Fruit fly (Drosophila melanogaster) whole organism, embryonic: Measurements from ENCODE around the gene CG43293.

Experiments
- CG10366 ChIP-seq: fragments of 200-800 bp; sonication (Bioruptor generic); IDR thresholded peaks from 2 replicates; pipeline ENCODE4 v1.3.6; 2022; ENCODE audit warnings: missing biosample characterization, missing genetic modification characterization
- CG10979 ChIP-seq: fragments of 200-800 bp; sonication (Bioruptor generic); optimal IDR thresholded peaks from 2 replicates; lab custom pipeline; 2018; ENCODE audit warnings: missing biosample characterization, mild to moderate bottlenecking, missing genetic modification characterization, moderate library complexity
- CG11085 ChIP-seq: fragments of 200-800 bp; sonication (Bioruptor generic); IDR thresholded peaks from 2 replicates; pipeline ENCODE4 v1.3.6; 2022; ENCODE audit warnings: missing biosample characterization, missing genetic modification characterization
- CG11398 ChIP-seq: fragments of 200-800 bp; sonication (Bioruptor generic); optimal IDR thresholded peaks from 2 replicates; lab custom pipeline; 2016; ENCODE audit warnings: missing biosample characterization, missing genetic modification characterization
- CG11504 ChIP-seq: fragments of 200-800 bp; sonication (Bioruptor generic); optimal IDR thresholded peaks from 3 replicates; lab custom pipeline; 2019; ENCODE audit warnings: missing biosample characterization, mild to moderate bottlenecking, missing genetic modification characterization, moderate library complexity
- CG11695 ChIP-seq: fragments of 200-800 bp; sonication (Bioruptor generic); IDR thresholded peaks from 3 replicates; pipeline ENCODE4 v1.3.6; 2022; ENCODE audit warnings: missing biosample characterization, missing genetic modification characterization
- CG1529 ChIP-seq: fragments of 200-800 bp; sonication (Bioruptor generic); optimal IDR thresholded peaks from 3 replicates; lab custom pipeline; 2018; ENCODE audit warnings: missing biosample characterization, missing genetic modification characterization
- CG1647 ChIP-seq: fragments of 200-800 bp; sonication (Bioruptor generic); optimal IDR thresholded peaks from 3 replicates; lab custom pipeline; 2016; ENCODE audit warnings: missing biosample characterization, missing genetic modification characterization
- CG17829 ChIP-seq: fragments of 200-800 bp; optimal IDR thresholded peaks from 2 replicates; lab custom pipeline; 2019; ENCODE audit warnings: missing biosample characterization, mild to moderate bottlenecking, missing genetic modification characterization, moderate library complexity
- CG2678 ChIP-seq: fragments of 200-800 bp; sonication (Bioruptor generic); optimal IDR thresholded peaks from 3 replicates; lab custom pipeline; 2019; ENCODE audit warnings: missing biosample characterization, mild to moderate bottlenecking, missing genetic modification characterization, moderate library complexity
- CG3065 ChIP-seq: fragments of 200-800 bp; sonication (Bioruptor generic); optimal IDR thresholded peaks from 2 replicates; lab custom pipeline; 2016; ENCODE audit warnings: missing biosample characterization, missing genetic modification characterization
- CG32772 ChIP-seq: fragments of 200-800 bp; sonication (Bioruptor generic); IDR thresholded peaks from 2 replicates; pipeline ENCODE4 v1.3.6; 2022; ENCODE audit warnings: missing biosample characterization, missing genetic modification characterization
- CG3281 ChIP-seq: fragments of 200-800 bp; sonication (Bioruptor generic); optimal IDR thresholded peaks from 3 replicates; lab custom pipeline; 2017; ENCODE audit warnings: missing biosample characterization, mild to moderate bottlenecking, missing genetic modification characterization
- CG5245 ChIP-seq: fragments of 200-800 bp; sonication (Bioruptor generic); optimal IDR thresholded peaks from 3 replicates; lab custom pipeline; 2016; ENCODE audit warnings: missing biosample characterization, missing genetic modification characterization
- CG6683 ChIP-seq: fragments of 200-800 bp; sonication (Bioruptor generic); optimal IDR thresholded peaks from 2 replicates; lab custom pipeline; 2017; ENCODE audit warnings: missing biosample characterization, mild to moderate bottlenecking, missing genetic modification characterization, missing genetic modification reagents
- CG6854 ChIP-seq: fragments of 200-800 bp; sonication (Bioruptor generic); optimal IDR thresholded peaks from 3 replicates; lab custom pipeline; 2017; ENCODE audit warnings: missing biosample characterization, mild to moderate bottlenecking, missing genetic modification characterization
- CG7786 ChIP-seq: fragments of 200-800 bp; sonication (Bioruptor generic); optimal IDR thresholded peaks from 2 replicates; lab custom pipeline; 2016; ENCODE audit warnings: missing biosample characterization, missing genetic modification characterization
- Dek ChIP-seq: fragments of 200-800 bp; sonication (Bioruptor generic); optimal IDR thresholded peaks from 3 replicates; lab custom pipeline; 2019; ENCODE audit warnings: missing biosample characterization, mild to moderate bottlenecking, missing genetic modification characterization, moderate library complexity
- H2.0 ChIP-seq: fragments of 200-800 bp; sonication (Bioruptor generic); IDR thresholded peaks from 2 replicates; pipeline ENCODE4 v1.3.6; 2022; ENCODE audit warnings: missing biosample characterization, missing genetic modification characterization
- Hmx ChIP-seq: fragments of 200-800 bp; sonication (Bioruptor generic); optimal IDR thresholded peaks from 2 replicates; lab custom pipeline; 2016; ENCODE audit warnings: missing biosample characterization, missing genetic modification characterization
- Kr ChIP-seq: fragments of 200-800 bp; sonication (Bioruptor generic); optimal IDR thresholded peaks from 2 replicates; lab custom pipeline; 2017; ENCODE audit warnings: missing biosample characterization, mild to moderate bottlenecking, missing genetic modification characterization
- Lim3 ChIP-seq: fragments of 200-800 bp; sonication (Bioruptor generic); IDR thresholded peaks from 2 replicates; pipeline ENCODE4 v1.3.6; 2022; ENCODE audit warnings: missing biosample characterization, missing genetic modification characterization
- Meics ChIP-seq: fragments of 200-800 bp; sonication (Bioruptor generic); optimal IDR thresholded peaks from 2 replicates; lab custom pipeline; 2017; ENCODE audit warnings: missing biosample characterization, mild to moderate bottlenecking, missing genetic modification characterization
- Myb ChIP-seq: fragments of 200-800 bp; sonication (Bioruptor generic); optimal IDR thresholded peaks from 2 replicates; lab custom pipeline; 2016; ENCODE audit warnings: missing biosample characterization, missing genetic modification characterization
- Neu2 ChIP-seq: fragments of 200-800 bp; sonication (Bioruptor generic); optimal IDR thresholded peaks from 3 replicates; lab custom pipeline; 2016; ENCODE audit warnings: missing biosample characterization, missing genetic modification characterization, borderline replicate concordance
- Oaz ChIP-seq: fragments of 200-800 bp; sonication (Bioruptor generic); IDR thresholded peaks from 2 replicates; pipeline ENCODE4 v1.3.6; 2022; ENCODE audit warnings: missing biosample characterization, missing genetic modification characterization
- Opbp ChIP-seq: fragments of 200-800 bp; sonication (Bioruptor generic); IDR thresholded peaks from 3 replicates; pipeline ENCODE4 v1.3.6; 2022; ENCODE audit warnings: missing biosample characterization, missing genetic modification characterization; ENCODE audit not compliant: partially characterized antibody
- PHDP ChIP-seq: fragments of 200-800 bp; sonication (Bioruptor generic); optimal IDR thresholded peaks from 3 replicates; lab custom pipeline; 2018; ENCODE audit warnings: missing biosample characterization, mild to moderate bottlenecking, missing genetic modification characterization, moderate library complexity
- Ptx1 ChIP-seq: fragments of 200-800 bp; sonication (Bioruptor generic); IDR thresholded peaks from 2 replicates; pipeline ENCODE4 v1.3.6; 2022; ENCODE audit warnings: missing biosample characterization, missing genetic modification characterization
- Sox100B ChIP-seq: fragments of 200-800 bp; sonication (Bioruptor generic); optimal IDR thresholded peaks from 3 replicates; lab custom pipeline; 2018; ENCODE audit warnings: missing biosample characterization, mild to moderate bottlenecking, missing genetic modification characterization
- Spps ChIP-seq: fragments of 200-800 bp; sonication (Bioruptor generic); optimal IDR thresholded peaks from 2 replicates; lab custom pipeline; 2018; ENCODE audit warnings: missing biosample characterization, mild to moderate bottlenecking, missing genetic modification characterization
- Usf ChIP-seq: fragments of 200-800 bp; sonication (Bioruptor generic); optimal IDR thresholded peaks from 2 replicates; lab custom pipeline; 2017; ENCODE audit warnings: missing genotype, missing biosample characterization, missing genetic modification characterization
- amos ChIP-seq: fragments of 200-800 bp; sonication (Bioruptor generic); IDR thresholded peaks from 2 replicates; pipeline ENCODE4 v1.3.6; 2022; ENCODE audit warnings: missing biosample characterization, missing genetic modification characterization; ENCODE audit not compliant: partially characterized antibody
- crc ChIP-seq: fragments of 200-800 bp; sonication (Bioruptor generic); optimal IDR thresholded peaks from 2 replicates; lab custom pipeline; 2016; ENCODE audit warnings: missing biosample characterization, missing genetic modification characterization
- disco-r ChIP-seq: fragments of 200-800 bp; sonication (Bioruptor generic); optimal IDR thresholded peaks from 2 replicates; lab custom pipeline; 2016; ENCODE audit warnings: missing biosample characterization, missing genetic modification characterization
- dm ChIP-seq: fragments of 200-800 bp; sonication (Bioruptor generic); optimal IDR thresholded peaks from 3 replicates; lab custom pipeline; 2016; ENCODE audit warnings: missing biosample characterization, missing genetic modification characterization
- fd64A ChIP-seq: fragments of 200-800 bp; sonication (Bioruptor generic); optimal IDR thresholded peaks from 3 replicates; lab custom pipeline; 2018; ENCODE audit warnings: missing biosample characterization, mild to moderate bottlenecking, missing genetic modification characterization
- fru ChIP-seq: fragments of >200 bp; optimal IDR thresholded peaks from 2 replicates; lab custom pipeline; 2017
- inv ChIP-seq: fragments of 200-800 bp; sonication (Bioruptor generic); IDR thresholded peaks from 2 replicates; pipeline ENCODE4 v1.3.6; 2022; ENCODE audit warnings: missing biosample characterization, missing genetic modification characterization; ENCODE audit not compliant: partially characterized antibody
- knrl ChIP-seq: fragments of 200-800 bp; sonication (Bioruptor generic); IDR thresholded peaks from 3 replicates; pipeline ENCODE4 v1.3.6; 2022; ENCODE audit warnings: missing biosample characterization, missing genetic modification characterization; ENCODE audit not compliant: partially characterized antibody
- mam ChIP-seq: fragments of 200-800 bp; sonication (Bioruptor generic); optimal IDR thresholded peaks from 3 replicates; lab custom pipeline; 2016; ENCODE audit warnings: missing biosample characterization, missing genetic modification characterization
- pb ChIP-seq: fragments of 200-800 bp; sonication (Bioruptor generic); optimal IDR thresholded peaks from 3 replicates; lab custom pipeline; 2016; ENCODE audit warnings: missing biosample characterization, missing genetic modification characterization
- pzg ChIP-seq: fragments of 200-800 bp; sonication (Bioruptor generic); optimal IDR thresholded peaks from 3 replicates; lab custom pipeline; 2018; ENCODE audit warnings: missing biosample characterization, mild to moderate bottlenecking, missing genetic modification characterization, moderate library complexity
- sima ChIP-seq: fragments of 200-800 bp; sonication (Bioruptor generic); optimal IDR thresholded peaks from 2 replicates; lab custom pipeline; 2016; ENCODE audit warnings: missing biosample characterization, missing genetic modification characterization
- sna ChIP-seq: fragments of 200-800 bp; sonication (Bioruptor generic); IDR thresholded peaks from 2 replicates; pipeline ENCODE4 v1.3.6; 2022; ENCODE audit warnings: missing biosample characterization, missing genetic modification characterization; ENCODE audit not compliant: partially characterized antibody
- so ChIP-seq: fragments of 200-800 bp; sonication (Bioruptor generic); IDR thresholded peaks from 3 replicates; pipeline ENCODE4 v1.3.6; 2022; ENCODE audit warnings: missing biosample characterization, missing genetic modification characterization
- stc ChIP-seq: fragments of 200-800 bp; sonication (Bioruptor generic); IDR thresholded peaks from 2 replicates; pipeline ENCODE4 v1.3.6; 2022; ENCODE audit warnings: missing biosample characterization, missing genetic modification characterization
- tx ChIP-seq: fragments of 200-800 bp; sonication (Bioruptor generic); optimal IDR thresholded peaks from 2 replicates; lab custom pipeline; 2016; ENCODE audit warnings: missing biosample characterization, missing genetic modification characterization

The CG43293 gene

dm6 chr3L:6188995-6189927 lies 4.3 kb downstream of the CG43293 start, which contains the start of the genes D19A and CG7386 (continued):
- TF ChIP-seq mam (GFP tag; lab: Kevin White, UChicago), result peak; percentile 74
- no peak for TF ChIP-seq CG11398
- no peak for TF ChIP-seq crc (GFP tag; lab: Kevin White, UChicago)
- TF ChIP-seq Hmx (GFP tag; lab: Kevin White, UChicago), result no peak
- TF ChIP-seq stc (GFP tag; lab: Robert Waterston, UW), result peak; percentile 54; the same call in 1 of the 2 replicates
- peak; percentile 62 for TF ChIP-seq fru
- no peak for TF ChIP-seq Lim3 (GFP tag; lab: Robert Waterston, UW)
- 0 out of 2 replicates have a peak, but pooled peaks have one; percentile 12 for TF ChIP-seq sna
- TF ChIP-seq Usf (GFP tag; lab: Kevin White, UChicago), result no peak
- no peak for TF ChIP-seq Opbp
- TF ChIP-seq CG3065 (GFP tag; lab: Kevin White, UChicago), result no peak
- TF ChIP-seq CG11085, result peak; percentile 44; the same call in 1 of the 2 replicates
- TF ChIP-seq tx, result peak; percentile 1
- peak; percentile 53 for TF ChIP-seq Sox100B (GFP tag; lab: Kevin White, UChicago)
- TF ChIP-seq Dek (tag; lab: Kevin White, UChicago), result peak; percentile 47
- TF ChIP-seq PHDP (tag; lab: Kevin White, UChicago), result peak; percentile 68
- TF ChIP-seq CG17829 (tag; lab: Kevin White, UChicago), result peak; percentile 64
- no peak for TF ChIP-seq CG5245
- TF ChIP-seq inv, result 0 out of 2 replicates have a peak, but pooled peaks have one; percentile 21
- peak; percentile 22 for TF ChIP-seq Myb (GFP tag; lab: Kevin White, UChicago)
- peak; percentile 46 for TF ChIP-seq pb (GFP tag; lab: Kevin White, UChicago)
- TF ChIP-seq CG11695 (GFP tag; lab: Robert Waterston, UW), result peak; percentile 52; the same call in 1 of the 3 replicates
- TF ChIP-seq fd64A (GFP tag; lab: Kevin White, UChicago), result no peak
- no peak for TF ChIP-seq Neu2 (GFP tag; lab: Kevin White, UChicago)
- peak; percentile 33 for TF ChIP-seq CG10979 (tag; lab: Kevin White, UChicago)
- TF ChIP-seq knrl (GFP tag; lab: Robert Waterston, UW), result peak; percentile 39; the same call in 2 of the 3 replicates
- TF ChIP-seq CG10366 (GFP tag; lab: Robert Waterston, UW), result peak; percentile 56
- TF ChIP-seq CG7786 (GFP tag; lab: Kevin White, UChicago), result peak; percentile 56
- TF ChIP-seq sima (GFP tag; lab: Kevin White, UChicago), result no peak
- TF ChIP-seq CG2678 (tag; lab: Kevin White, UChicago), result peak; percentile 71
- peak; percentile 38 for TF ChIP-seq CG3281
- peak; percentile 59 for TF ChIP-seq H2.0 (GFP tag; lab: Robert Waterston, UW)
- TF ChIP-seq amos (GFP tag; lab: Robert Waterston, UW), result peak; percentile 34; the same call in 1 of the 2 replicates
- TF ChIP-seq Spps (tag; lab: Kevin White, UChicago), result no peak
- peak; percentile 55 for TF ChIP-seq CG1647
- no peak for TF ChIP-seq disco-r
- no peak for TF ChIP-seq CG6854 (GFP tag; lab: Kevin White, UChicago)
- no peak for TF ChIP-seq dm (GFP tag; lab: Kevin White, UChicago)
- 0 out of 3 replicates have a peak, but pooled peaks have one; percentile 7 for TF ChIP-seq so (GFP tag; lab: Robert Waterston, UW)
- peak; percentile 67 for TF ChIP-seq Ptx1 (GFP tag; lab: Robert Waterston, UW)
- TF ChIP-seq CG32772 (GFP tag; lab: Robert Waterston, UW), result peak; percentile 46; the same call in 1 of the 2 replicates
- TF ChIP-seq CG6683 (GFP tag; lab: Kevin White, UChicago), result no peak
- peak; percentile 32 for TF ChIP-seq pzg (GFP tag; lab: Kevin White, UChicago)
- peak; percentile 48; the same call in 1 of the 2 replicates for TF ChIP-seq Oaz
- peak; percentile 55 for TF ChIP-seq Meics (GFP tag; lab: Kevin White, UChicago)
- no peak for TF ChIP-seq Kr (GFP tag; lab: Kevin White, UChicago)
- peak; percentile 61 for TF ChIP-seq CG11504 (tag; lab: Kevin White, UChicago)
- no peak for TF ChIP-seq CG1529
